Fruit fly (Drosophila melanogaster) whole organism, prepupa: ENCODE data around the gene CG12096.

Source experiments
- Hr39 ChIP-seq: fragments of 200-800 bp; sonication (Bioruptor generic); optimal IDR thresholded peaks from 2 replicates; lab custom pipeline; 2016; ENCODE audit warnings: missing biosample characterization, missing genetic modification characterization
- achi ChIP-seq: fragments of 200-800 bp; sonication (Bioruptor generic); optimal IDR thresholded peaks from 3 replicates; lab custom pipeline; 2016; ENCODE audit warnings: missing biosample characterization, missing genetic modification characterization

dm6 chrX:13127973-13128749 lies 31.2 kb upstream of the CG12096 start:
- peak; percentile 58 for TF ChIP-seq achi (GFP tag; lab: Kevin White, UChicago)
- peak; percentile 65 for TF ChIP-seq Hr39 (GFP tag; lab: Kevin White, UChicago)
